Worm (Caenorhabditis elegans): ENCODE measurements around the gene T03F7.5.

DNA sequence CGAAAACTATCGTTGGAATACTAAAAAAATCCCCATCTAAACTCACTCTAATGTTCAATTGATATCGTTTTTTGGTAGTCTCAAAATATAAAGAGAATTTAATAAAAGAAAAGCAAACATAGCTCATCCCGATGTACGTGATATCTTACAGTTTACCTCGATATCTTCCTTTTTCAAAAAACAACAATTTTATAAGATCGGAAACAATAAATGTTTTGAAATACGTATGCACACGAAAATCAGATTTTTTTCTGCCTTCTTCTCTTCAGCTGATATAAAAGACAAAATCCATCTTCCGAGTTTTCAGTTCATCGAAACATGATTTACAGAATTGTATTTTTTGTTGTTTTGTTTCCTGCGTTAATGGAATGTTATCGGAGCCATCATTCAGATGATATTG is 27.5 kb downstream of the T03F7.5 start, which contains the start of gene clec-222:
- TF ChIP-seq pha-4 (tag; optimal IDR thresholded peaks at IDR 0.05) = no peak
- TF ChIP-seq ceh-45 (GFP tag; IDR thresholded peaks at IDR 0.05) = no peak

Data from whole organism, late embryonic.